Fruit fly (Drosophila melanogaster) whole organism, embryonic: ENCODE results near the gene CG7227.
A peak's percentile ranks its signal among the peaks of the same experiment; 100 is the strongest.

Experiments used
- BEAF-32 ChIP-seq: fragments of 200-800 bp; sonication (Bioruptor generic); optimal IDR thresholded peaks from 3 replicates; lab custom pipeline; 2017; ENCODE audit warnings: missing biosample characterization, missing genetic modification characterization, mild to moderate bottlenecking, moderate library complexity, missing genetic modification reagents
- CG11504 ChIP-seq: fragments of 200-800 bp; sonication (Bioruptor generic); optimal IDR thresholded peaks from 3 replicates; lab custom pipeline; 2019; ENCODE audit warnings: missing biosample characterization, mild to moderate bottlenecking, missing genetic modification characterization, moderate library complexity
- CG11695 ChIP-seq: fragments of 200-800 bp; sonication (Bioruptor generic); IDR thresholded peaks from 3 replicates; pipeline ENCODE4 v1.3.6; 2022; ENCODE audit warnings: missing biosample characterization, missing genetic modification characterization
- CG14710 ChIP-seq: fragments of 200-800 bp; sonication (Bioruptor generic); optimal IDR thresholded peaks from 3 replicates; lab custom pipeline; 2019; ENCODE audit warnings: missing biosample characterization, mild to moderate bottlenecking, missing genetic modification characterization, moderate library complexity
- CG17359 ChIP-seq: fragments of 200-800 bp; sonication (Bioruptor generic); optimal IDR thresholded peaks from 3 replicates; lab custom pipeline; 2018; ENCODE audit warnings: missing biosample characterization, mild to moderate bottlenecking, missing genetic modification characterization, moderate library complexity
- CG18011 ChIP-seq: fragments of 200-800 bp; sonication (Bioruptor generic); optimal IDR thresholded peaks from 2 replicates; lab custom pipeline; 2017; ENCODE audit warnings: missing biosample characterization, missing genetic modification characterization, mild to moderate bottlenecking, moderate library complexity, missing genotype
- CG18262 ChIP-seq: fragments of 200-800 bp; optimal IDR thresholded peaks from 3 replicates; lab custom pipeline; 2019; ENCODE audit warnings: missing biosample characterization, mild to moderate bottlenecking, missing genetic modification characterization, moderate library complexity
- CG18476 ChIP-seq: fragments of 200-800 bp; sonication (Bioruptor generic); optimal IDR thresholded peaks from 2 replicates; lab custom pipeline; 2016; ENCODE audit warnings: missing biosample characterization, mild to moderate bottlenecking, missing genetic modification characterization
- CG34224 ChIP-seq: fragments of 200-800 bp; sonication (Bioruptor generic); IDR thresholded peaks from 3 replicates; pipeline ENCODE4 v1.3.6; 2022; ENCODE audit warnings: missing biosample characterization, missing genetic modification characterization; ENCODE audit not compliant: partially characterized antibody
- CG6683 ChIP-seq: fragments of 200-800 bp; sonication (Bioruptor generic); optimal IDR thresholded peaks from 2 replicates; lab custom pipeline; 2017; ENCODE audit warnings: missing biosample characterization, mild to moderate bottlenecking, missing genetic modification characterization, missing genetic modification reagents
- CG9797 ChIP-seq: fragments of 200-800 bp; sonication (Bioruptor generic); optimal IDR thresholded peaks from 3 replicates; lab custom pipeline; 2018; ENCODE audit warnings: missing biosample characterization, mild to moderate bottlenecking, missing genetic modification characterization
- Doc3 ChIP-seq: fragments of 200-800 bp; sonication (Bioruptor generic); IDR thresholded peaks from 3 replicates; pipeline ENCODE4 v1.3.6; 2022; ENCODE audit warnings: missing biosample characterization, missing genetic modification characterization; ENCODE audit not compliant: partially characterized antibody
- Eip74EF ChIP-seq, 2 experiments: fragments of 200-800 bp in 1 of 2; fragments of >200 bp in 1 of 2; sonication (Bioruptor generic) in 1 of 2; optimal IDR thresholded peaks; 2 replicates each; lab custom pipeline; 2017 to 2019; ENCODE audit warnings: missing biosample characterization in 2 of 2, missing genetic modification characterization in 2 of 2, mild to moderate bottlenecking in 1 of 2, moderate library complexity in 1 of 2
- HLH3B ChIP-seq: fragments of 200-800 bp; sonication (Bioruptor generic); IDR thresholded peaks from 2 replicates; pipeline ENCODE4 v1.3.6; 2022; ENCODE audit warnings: missing biosample characterization, missing genetic modification characterization
- Hand ChIP-seq: fragments of 200-800 bp; sonication (Bioruptor generic); optimal IDR thresholded peaks from 2 replicates; lab custom pipeline; 2017; ENCODE audit warnings: mild to moderate bottlenecking, missing biosample characterization, missing genetic modification reagents, missing genetic modification characterization
- Hr51 ChIP-seq, 2 experiments: fragments of 200-800 bp; sonication (Bioruptor generic); optimal IDR thresholded peaks; 2 replicates in 1 of 2; 3 replicates in 1 of 2; lab custom pipeline; 2016 to 2018; ENCODE audit warnings: missing biosample characterization in 2 of 2, missing genetic modification characterization in 2 of 2, mild to moderate bottlenecking in 1 of 2, moderate library complexity in 1 of 2
- Jarid2 ChIP-seq: fragments of 200-800 bp; sonication (Bioruptor generic); optimal IDR thresholded peaks from 3 replicates; lab custom pipeline; 2017; ENCODE audit warnings: mild to moderate bottlenecking, missing biosample characterization, missing genetic modification reagents, missing genetic modification characterization
- Lpt ChIP-seq: fragments of >200 bp; optimal IDR thresholded peaks from 2 replicates; lab custom pipeline; 2018; ENCODE audit warnings: missing biosample characterization, missing genetic modification characterization
- MESR4 ChIP-seq: fragments of 200-800 bp; sonication (Bioruptor generic); optimal IDR thresholded peaks from 2 replicates; lab custom pipeline; 2018; ENCODE audit warnings: missing biosample characterization, mild to moderate bottlenecking, missing genetic modification characterization, moderate library complexity
- Meics ChIP-seq: fragments of 200-800 bp; sonication (Bioruptor generic); optimal IDR thresholded peaks from 2 replicates; lab custom pipeline; 2017; ENCODE audit warnings: missing biosample characterization, mild to moderate bottlenecking, missing genetic modification characterization
- NC2α ChIP-seq: fragments of 200-800 bp; sonication (Bioruptor generic); optimal IDR thresholded peaks from 2 replicates; lab custom pipeline; 2016; ENCODE audit warnings: missing biosample characterization, missing genetic modification characterization
- NC2β ChIP-seq: fragments of 200-800 bp; sonication (Bioruptor generic); optimal IDR thresholded peaks from 2 replicates; lab custom pipeline; 2016; ENCODE audit warnings: missing biosample characterization, missing genetic modification characterization
- Oli ChIP-seq: fragments of 200-800 bp; sonication (Bioruptor generic); optimal IDR thresholded peaks from 2 replicates; lab custom pipeline; 2018; ENCODE audit warnings: missing biosample characterization, mild to moderate bottlenecking, missing genetic modification characterization, moderate library complexity
- Optix ChIP-seq: fragments of 200-800 bp; sonication (Bioruptor generic); IDR thresholded peaks from 3 replicates; pipeline ENCODE4 v1.3.6; 2022; ENCODE audit warnings: missing biosample characterization, missing genetic modification characterization
- PHDP ChIP-seq: fragments of 200-800 bp; sonication (Bioruptor generic); optimal IDR thresholded peaks from 3 replicates; lab custom pipeline; 2018; ENCODE audit warnings: missing biosample characterization, mild to moderate bottlenecking, missing genetic modification characterization, moderate library complexity
- Scr ChIP-seq: fragments of 200-800 bp; sonication (Bioruptor generic); IDR thresholded peaks from 2 replicates; pipeline ENCODE4 v1.3.6; 2022; ENCODE audit warnings: missing biosample characterization, missing genetic modification characterization; ENCODE audit not compliant: partially characterized antibody
- Trl ChIP-seq, 3 experiments: fragments of >200 bp in 2 of 3; fragments of 200-800 bp in 1 of 3; sonication (Bioruptor generic) in 1 of 3; optimal IDR thresholded peaks; 2 replicates in 1 of 3; 3 replicates in 2 of 3; lab custom pipeline; 2016 to 2017; ENCODE audit warnings: missing biosample characterization in 1 of 3, missing genetic modification characterization in 1 of 3
- ash1 ChIP-seq: fragments of 200-800 bp; sonication (Bioruptor generic); optimal IDR thresholded peaks from 2 replicates; lab custom pipeline; 2018; ENCODE audit warnings: missing biosample characterization, mild to moderate bottlenecking, missing genetic modification characterization
- bbx ChIP-seq: fragments of 200-800 bp; sonication (Bioruptor generic); IDR thresholded peaks from 2 replicates; pipeline ENCODE4 v1.3.6; 2022; ENCODE audit warnings: missing biosample characterization, missing genetic modification characterization; ENCODE audit not compliant: partially characterized antibody
- bowl ChIP-seq: fragments of 200-800 bp; sonication (Bioruptor generic); IDR thresholded peaks from 2 replicates; pipeline ENCODE4 v1.3.6; 2022; ENCODE audit warnings: missing biosample characterization, missing genetic modification characterization
- chif ChIP-seq, 2 experiments: fragments of 200-800 bp; sonication (Bioruptor generic); optimal IDR thresholded peaks; 3 replicates each; lab custom pipeline; 2016; ENCODE audit warnings: missing biosample characterization in 2 of 2, missing genetic modification characterization in 2 of 2
- chn ChIP-seq: fragments of 200-800 bp; sonication (Bioruptor generic); optimal IDR thresholded peaks from 2 replicates; lab custom pipeline; 2016; ENCODE audit warnings: missing biosample characterization, missing genetic modification characterization
- crp ChIP-seq, 2 experiments: fragments of 200-800 bp; sonication (Bioruptor generic); optimal IDR thresholded peaks; 2 replicates in 1 of 2; 3 replicates in 1 of 2; lab custom pipeline; 2017; ENCODE audit warnings: missing biosample characterization in 2 of 2, missing genetic modification characterization in 2 of 2, mild to moderate bottlenecking in 1 of 2, moderate library complexity in 1 of 2
- esg ChIP-seq: fragments of 200-800 bp; sonication (Bioruptor generic); conservative IDR thresholded peaks from 2 replicates; pipeline ENCODE4 v1.3.6; 2022; ENCODE audit warnings: missing biosample characterization, missing genetic modification characterization
- gem ChIP-seq: fragments of 200-800 bp; sonication (Bioruptor generic); optimal IDR thresholded peaks from 2 replicates; lab custom pipeline; 2019; ENCODE audit warnings: missing biosample characterization, mild to moderate bottlenecking, missing genetic modification characterization, moderate library complexity
- jing ChIP-seq: fragments of 200-800 bp; sonication (Bioruptor generic); optimal IDR thresholded peaks from 2 replicates; lab custom pipeline; 2018; ENCODE audit warnings: missing biosample characterization, mild to moderate bottlenecking, missing genetic modification characterization
- nmo ChIP-seq: fragments of 200-800 bp; sonication (Bioruptor generic); optimal IDR thresholded peaks from 2 replicates; lab custom pipeline; 2018; ENCODE audit warnings: missing biosample characterization, mild to moderate bottlenecking, missing genetic modification characterization, moderate library complexity
- prd ChIP-seq, 3 experiments: fragments of >200 bp in 2 of 3; fragments of 200-800 bp in 1 of 3; sonication (Bioruptor generic) in 1 of 3; optimal IDR thresholded peaks in 2 of 3; IDR thresholded peaks in 1 of 3; 2 replicates in 2 of 3; 3 replicates in 1 of 3; pipeline versions ENCODE4 v1.3.6 to Lab custom; 2017 to 2022; ENCODE audit warnings: missing biosample characterization in 1 of 3, missing genetic modification characterization in 1 of 3
- run ChIP-seq: fragments of 200-800 bp; sonication (Bioruptor generic); optimal IDR thresholded peaks from 3 replicates; lab custom pipeline; 2018; ENCODE audit warnings: missing biosample characterization, mild to moderate bottlenecking, missing genetic modification characterization
- sd ChIP-seq: fragments of 200-800 bp; sonication (Bioruptor generic); optimal IDR thresholded peaks from 3 replicates; lab custom pipeline; 2018; ENCODE audit warnings: missing biosample characterization, mild to moderate bottlenecking, missing genetic modification characterization, moderate library complexity
- sima ChIP-seq: fragments of 200-800 bp; sonication (Bioruptor generic); optimal IDR thresholded peaks from 2 replicates; lab custom pipeline; 2016; ENCODE audit warnings: missing biosample characterization, missing genetic modification characterization
- tin ChIP-seq: fragments of 200-800 bp; sonication (Bioruptor generic); optimal IDR thresholded peaks from 3 replicates; lab custom pipeline; 2016; ENCODE audit warnings: missing biosample characterization, missing genetic modification characterization
- tna ChIP-seq: fragments of 200-800 bp; sonication (Bioruptor generic); IDR thresholded peaks from 2 replicates; pipeline ENCODE4 v1.3.6; 2022; ENCODE audit warnings: missing biosample characterization, missing genetic modification characterization; ENCODE audit not compliant: partially characterized antibody
- ttk ChIP-seq: fragments of 200-800 bp; sonication (Bioruptor generic); IDR thresholded peaks from 2 replicates; pipeline ENCODE4 v2.1.2; 2022; ENCODE audit warnings: missing biosample characterization, missing genetic modification characterization
- wek ChIP-seq: fragments of 200-800 bp; sonication (Bioruptor generic); optimal IDR thresholded peaks from 3 replicates; lab custom pipeline; 2018; ENCODE audit warnings: missing biosample characterization, mild to moderate bottlenecking, missing genetic modification characterization, moderate library complexity

The CG7227 gene

DNA sequence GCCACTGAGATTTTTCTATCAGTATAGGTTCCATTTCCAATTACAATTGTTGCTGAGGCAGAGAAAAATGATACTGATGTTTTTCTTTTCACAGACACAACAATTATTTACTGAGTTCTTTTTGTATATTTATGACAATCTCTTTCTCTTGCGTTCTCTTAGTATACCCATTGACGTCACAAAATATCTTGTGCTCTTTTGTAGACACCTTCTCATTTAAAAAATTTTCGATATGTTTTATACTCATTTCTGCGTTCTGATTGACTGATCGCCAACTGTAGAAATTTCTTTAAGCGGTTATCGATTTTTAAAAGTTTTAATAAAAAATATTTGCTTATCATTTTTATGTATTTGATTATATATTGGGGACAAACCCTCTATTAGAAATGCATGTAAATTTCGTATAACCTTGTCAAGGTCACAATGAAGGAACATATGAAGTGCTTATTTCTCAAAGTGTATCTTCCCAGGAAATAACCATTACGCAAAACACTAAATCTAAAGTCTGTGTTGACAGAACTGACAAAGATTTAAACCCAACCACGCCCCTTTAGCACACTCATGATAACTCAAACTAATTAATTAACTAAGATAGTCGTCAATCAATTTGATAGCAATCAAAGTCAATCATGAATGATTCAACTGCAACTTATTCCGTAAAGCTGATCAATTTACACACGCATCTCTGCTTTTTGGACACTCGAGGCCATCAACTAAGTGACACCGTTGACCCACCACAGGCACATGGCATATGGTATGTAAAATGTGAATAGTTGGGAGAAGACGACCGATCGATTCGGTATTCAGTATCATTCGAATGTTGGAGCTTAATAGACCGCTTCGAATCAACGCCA lies 12.9 kb upstream of the CG7227 start, which contains the start of the genes Glyat and Tg (continued):
- TF ChIP-seq CG9797 (GFP tag; lab: Kevin White, UChicago), result no peak
- TF ChIP-seq CG14710, result no peak
- TF ChIP-seq ttk (GFP tag; lab: Robert Waterston, UW), result peak; percentile 5; the same call in 1 of the 2 replicates
- TF ChIP-seq Doc3 (GFP tag; lab: Robert Waterston, UW), result peak; percentile 47; the same call in 2 of the 3 replicates
- peak; percentile 20 for TF ChIP-seq Meics (GFP tag; lab: Kevin White, UChicago)
- TF ChIP-seq prd (optimal IDR thresholded peaks at IDR 0.05; lab: Kevin White, UChicago), result no peak
- TF ChIP-seq prd (GFP tag; IDR thresholded peaks at IDR 0.05; lab: Robert Waterston, UW), result peak; percentile 28; the same call in 1 of the 3 replicates
- TF ChIP-seq MESR4, result no peak
- TF ChIP-seq chn (GFP tag; lab: Kevin White, UChicago), result no peak
- TF ChIP-seq Optix (GFP tag; lab: Robert Waterston, UW), result no peak
- TF ChIP-seq esg (GFP tag; lab: Robert Waterston, UW), result no peak; the same call in 1 of the 2 replicates
- TF ChIP-seq Scr (GFP tag; lab: Robert Waterston, UW), result peak; percentile 51
- TF ChIP-seq run (tag; lab: Kevin White, UChicago), result no peak
- peak; percentile 4 for TF ChIP-seq Oli (tag; lab: Kevin White, UChicago)
- TF ChIP-seq sd (tag; lab: Kevin White, UChicago), result peak; percentile 49
- TF ChIP-seq CG11695 (GFP tag; lab: Robert Waterston, UW), result peak; percentile 48; the same call in 1 of the 3 replicates
- TF ChIP-seq wek (GFP tag; lab: Kevin White, UChicago), result no peak
- no peak for TF ChIP-seq CG18011 (GFP tag; lab: Kevin White, UChicago)
- TF ChIP-seq CG34224 (GFP tag; lab: Robert Waterston, UW), result peak; percentile 66; the same call in 2 of the 3 replicates
- no peak for TF ChIP-seq chif (GFP tag; optimal IDR thresholded peaks at IDR 0.05; lab: Kevin White, UChicago)
- peak in 1 of 2 experiments; percentile 8 for TF ChIP-seq Hr51 (GFP tag; optimal IDR thresholded peaks at IDR 0.05; lab: Kevin White, UChicago)
- peak; percentile 15 for TF ChIP-seq PHDP (tag; lab: Kevin White, UChicago)
- TF ChIP-seq sima (GFP tag; lab: Kevin White, UChicago), result no peak
- no peak for TF ChIP-seq NC2β (GFP tag; lab: Kevin White, UChicago)
- peak; percentile 7 for TF ChIP-seq CG18262 (tag; lab: Kevin White, UChicago)
- TF ChIP-seq tna (GFP tag; lab: Robert Waterston, UW), result no peak
- no peak for TF ChIP-seq crp (GFP tag; optimal IDR thresholded peaks at IDR 0.05; lab: Kevin White, UChicago)
- TF ChIP-seq ash1, result no peak
- TF ChIP-seq CG11504 (tag; lab: Kevin White, UChicago), result peak; percentile 51
- peak; percentile 15 for TF ChIP-seq BEAF-32 (GFP tag; lab: Kevin White, UChicago)
- TF ChIP-seq Lpt (GFP tag; lab: Kevin White, UChicago), result no peak
- TF ChIP-seq nmo (GFP tag; lab: Kevin White, UChicago), result peak; percentile 14
- TF ChIP-seq Hand (GFP tag; lab: Kevin White, UChicago), result no peak
- TF ChIP-seq tin (GFP tag; lab: Kevin White, UChicago), result no peak
- peak; percentile 4 for TF ChIP-seq Jarid2 (GFP tag; lab: Kevin White, UChicago)
- TF ChIP-seq CG6683 (GFP tag; lab: Kevin White, UChicago), result no peak
- peak; percentile 48; the same call in 1 of the 2 replicates for TF ChIP-seq bbx (GFP tag; lab: Robert Waterston, UW)
- peak; percentile 2 for TF ChIP-seq CG18476 (GFP tag; lab: Kevin White, UChicago)
- TF ChIP-seq jing, result no peak
- no peak for TF ChIP-seq NC2α (GFP tag; lab: Kevin White, UChicago)
- no peak for TF ChIP-seq HLH3B
- TF ChIP-seq gem (tag; lab: Kevin White, UChicago), result peak; percentile 47
- TF ChIP-seq Eip74EF (GFP tag; optimal IDR thresholded peaks at IDR 0.05; lab: Kevin White, UChicago), result peak in 1 of 2 experiments; percentile 53
- TF ChIP-seq CG17359, result no peak
- TF ChIP-seq bowl (GFP tag; lab: Robert Waterston, UW), result no peak
- peak; percentile 68 to 89 for TF ChIP-seq Trl (optimal IDR thresholded peaks at IDR 0.05; lab: Kevin White, UChicago)
- TF ChIP-seq Trl (GFP tag; optimal IDR thresholded peaks at IDR 0.05; lab: Kevin White, UChicago), result no peak
